Fruit fly (Drosophila melanogaster): ENCODE data around the gene Ada1-1.

The Ada1-1 gene

dm6 chr2L:12006397-12007330 is 10.1 kb downstream of the Ada1-1 start:
- TF ChIP-seq kay (GFP tag; ENCODE audit: borderline replicate concordance) (peak; percentile 93), CG14711 (tag; optimal IDR thresholded peaks at IDR 0.05) (peak; percentile 77), CG7101 (tag; optimal IDR thresholded peaks at IDR 0.05) (peak; percentile 86), CG1620 (GFP tag; optimal IDR thresholded peaks at IDR 0.05) (peak; percentile 53), CG12768 (GFP tag; optimal IDR thresholded peaks at IDR 0.05) (peak; percentile 72), cic (GFP tag; optimal IDR thresholded peaks at IDR 0.05) (no peak), CG5204 (GFP tag; optimal IDR thresholded peaks at IDR 0.05) (peak; percentile 72), Crg-1 (GFP tag; optimal IDR thresholded peaks at IDR 0.05) (peak; percentile 69), ovo (GFP tag; optimal IDR thresholded peaks at IDR 0.05) (peak; percentile 68), CG7045 (GFP tag; optimal IDR thresholded peaks at IDR 0.05) (peak; percentile 87), Mnt (GFP tag; optimal IDR thresholded peaks at IDR 0.05) (no peak), Clk (GFP tag; optimal IDR thresholded peaks at IDR 0.05) (peak; percentile 41), pad (GFP tag; optimal IDR thresholded peaks at IDR 0.05) (peak; percentile 98), bab1 (GFP tag; optimal IDR thresholded peaks at IDR 0.05) (peak; percentile 80), CG11617 (GFP tag; optimal IDR thresholded peaks at IDR 0.05) (peak; percentile 90), cnc (optimal IDR thresholded peaks at IDR 0.05) (no peak), tj (GFP tag; optimal IDR thresholded peaks at IDR 0.05) (peak; percentile 63), toe (GFP tag; optimal IDR thresholded peaks at IDR 0.05) (peak; percentile 79), CG33017 (tag; optimal IDR thresholded peaks at IDR 0.05) (peak; percentile 94), Hr96 (GFP tag; optimal IDR thresholded peaks at IDR 0.05) (peak; percentile 62)

DNA sequence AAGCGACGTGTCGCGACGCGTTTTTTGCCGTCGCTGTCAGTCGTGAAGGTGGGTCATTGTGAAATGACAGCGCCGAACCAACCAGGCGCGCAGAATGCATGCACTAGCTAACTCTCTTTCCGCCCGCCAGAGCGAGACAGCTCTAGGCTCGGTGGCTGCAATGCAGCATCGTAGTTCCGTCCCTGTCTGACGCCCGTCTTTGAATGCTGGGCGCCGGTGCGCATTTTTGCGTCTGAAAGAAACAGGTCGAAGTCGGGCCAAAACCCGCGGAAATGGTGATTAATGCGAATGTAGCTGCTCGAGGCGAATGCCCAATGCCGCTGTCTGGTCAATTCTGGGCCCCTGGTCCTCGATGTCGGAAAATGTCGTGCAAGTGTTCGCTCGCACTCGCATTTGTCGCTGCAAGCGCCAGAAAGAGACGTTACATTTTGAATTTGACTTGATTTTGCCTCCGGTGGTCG is 10.8 kb downstream of the Ada1-1 start:
- TF ChIP-seq ovo (GFP tag; optimal IDR thresholded peaks at IDR 0.05) (peak; percentile 88), CG7101 (tag; optimal IDR thresholded peaks at IDR 0.05) (peak; percentile 48), CG1620 (GFP tag; optimal IDR thresholded peaks at IDR 0.05) (peak; percentile 57), CG14711 (tag; optimal IDR thresholded peaks at IDR 0.05) (peak; percentile 55), CG5204 (GFP tag; optimal IDR thresholded peaks at IDR 0.05) (peak; percentile 11), tj (GFP tag; optimal IDR thresholded peaks at IDR 0.05) (peak; percentile 67), CG12768 (GFP tag; optimal IDR thresholded peaks at IDR 0.05) (peak; percentile 91), CG33017 (tag; optimal IDR thresholded peaks at IDR 0.05) (peak; percentile 63), CG11617 (GFP tag; optimal IDR thresholded peaks at IDR 0.05) (peak; percentile 69), Clk (GFP tag; optimal IDR thresholded peaks at IDR 0.05) (peak; percentile 81), cnc (optimal IDR thresholded peaks at IDR 0.05) (no peak), kay (GFP tag; ENCODE audit: borderline replicate concordance) (peak; percentile 95), cic (GFP tag; optimal IDR thresholded peaks at IDR 0.05) (peak; percentile 97), Mnt (GFP tag; optimal IDR thresholded peaks at IDR 0.05) (peak; percentile 91), Hr96 (GFP tag; optimal IDR thresholded peaks at IDR 0.05) (peak; percentile 87), pad (GFP tag; optimal IDR thresholded peaks at IDR 0.05) (peak; percentile 78), Crg-1 (GFP tag; optimal IDR thresholded peaks at IDR 0.05) (peak; percentile 21), toe (GFP tag; optimal IDR thresholded peaks at IDR 0.05) (peak; percentile 73), bab1 (GFP tag; optimal IDR thresholded peaks at IDR 0.05) (peak; percentile 92), CG7045 (GFP tag; optimal IDR thresholded peaks at IDR 0.05) (peak; percentile 70)

dm6 chr2L:12007853-12008252 is 11.2 kb downstream of the Ada1-1 start, which contains the start of gene Rh5:
Gene Rh5 (plus strand): TSS chr2L:12008153.
- TF ChIP-seq pad (GFP tag; optimal IDR thresholded peaks at IDR 0.05) (no peak), kay (GFP tag; ENCODE audit: borderline replicate concordance) (peak; percentile 17), bab1 (GFP tag; optimal IDR thresholded peaks at IDR 0.05) (no peak)

DNA sequence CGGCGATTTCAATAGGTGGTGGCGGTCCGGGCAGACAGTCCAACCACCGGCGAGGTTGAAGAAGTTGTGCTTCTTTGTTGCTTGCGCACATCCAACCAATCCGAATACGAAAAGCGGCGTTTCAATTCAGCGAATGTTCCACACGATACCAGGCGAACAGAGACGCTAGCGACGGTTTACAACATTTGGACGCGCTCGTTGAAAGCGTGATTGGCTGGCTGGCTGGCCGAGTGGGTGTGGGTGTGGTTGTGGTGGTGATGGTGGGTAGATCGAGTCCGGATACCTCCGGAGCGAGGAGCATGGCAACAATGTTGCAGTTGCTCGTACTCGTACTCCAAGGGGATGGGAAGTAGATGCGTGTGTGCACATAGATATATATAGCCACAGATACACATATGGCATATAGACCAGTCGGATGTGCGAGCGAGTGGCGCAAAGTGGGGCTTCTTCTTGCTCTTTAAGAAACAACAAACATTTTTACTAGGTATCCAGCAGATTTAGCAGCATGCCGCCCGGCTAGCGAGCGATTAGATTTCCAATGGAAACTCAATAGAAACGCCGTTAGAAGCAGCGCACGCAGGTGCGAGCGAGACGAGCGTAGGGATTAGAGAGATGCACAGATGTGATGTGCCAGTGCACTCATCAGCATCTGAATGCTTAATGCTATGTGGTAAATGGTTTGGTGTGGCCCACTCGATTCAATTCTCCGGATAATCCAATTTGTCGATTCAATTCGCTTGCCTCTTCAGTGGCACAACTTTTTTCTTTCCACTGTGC is 13.7 kb downstream of the Ada1-1 start:
- TF ChIP-seq CG33017 (tag; optimal IDR thresholded peaks at IDR 0.05), result no peak
- peak; percentile 89 for TF ChIP-seq cic (GFP tag; optimal IDR thresholded peaks at IDR 0.05)
- peak; percentile 50 for TF ChIP-seq CG11617 (GFP tag; optimal IDR thresholded peaks at IDR 0.05)
- peak; percentile 13 for TF ChIP-seq tj (GFP tag; optimal IDR thresholded peaks at IDR 0.05)
- TF ChIP-seq ovo (GFP tag; optimal IDR thresholded peaks at IDR 0.05), result peak; percentile 99
- no peak for TF ChIP-seq CG1620 (GFP tag; optimal IDR thresholded peaks at IDR 0.05)
- TF ChIP-seq kay (GFP tag; ENCODE audit: borderline replicate concordance), result no peak
- peak; percentile 20 for TF ChIP-seq Crg-1 (GFP tag; optimal IDR thresholded peaks at IDR 0.05)
- TF ChIP-seq bab1 (GFP tag; optimal IDR thresholded peaks at IDR 0.05), result peak; percentile 54
- TF ChIP-seq Hr96 (GFP tag; optimal IDR thresholded peaks at IDR 0.05), result peak; percentile 65
- TF ChIP-seq cnc (optimal IDR thresholded peaks at IDR 0.05), result no peak
- peak; percentile 88 for TF ChIP-seq Mnt (GFP tag; optimal IDR thresholded peaks at IDR 0.05)
- peak; percentile 33 for TF ChIP-seq CG7101 (tag; optimal IDR thresholded peaks at IDR 0.05)
- TF ChIP-seq Clk (GFP tag; optimal IDR thresholded peaks at IDR 0.05), result no peak
- peak; percentile 88 for TF ChIP-seq CG12768 (GFP tag; optimal IDR thresholded peaks at IDR 0.05)
- no peak for TF ChIP-seq CG5204 (GFP tag; optimal IDR thresholded peaks at IDR 0.05)
- peak; percentile 46 for TF ChIP-seq toe (GFP tag; optimal IDR thresholded peaks at IDR 0.05)
- TF ChIP-seq CG7045 (GFP tag; optimal IDR thresholded peaks at IDR 0.05), result no peak
- TF ChIP-seq pad (GFP tag; optimal IDR thresholded peaks at IDR 0.05), result peak; percentile 85
- peak; percentile 59 for TF ChIP-seq CG14711 (tag; optimal IDR thresholded peaks at IDR 0.05)
